Worm (Caenorhabditis elegans) whole organism, L1 larva: Measurements from ENCODE around the gene ZC317.7.

Source experiments
- skn-1 ChIP-seq: fragments of 150-350 bp; optimal IDR thresholded peaks from 2 replicates; lab custom pipeline; 2014; ENCODE audit warnings: missing biosample characterization, missing genetic modification characterization
- snpc-4 ChIP-seq: fragments of 150-350 bp; optimal IDR thresholded peaks from 2 replicates; lab custom pipeline; 2014; ENCODE audit warnings: missing biosample characterization, missing genetic modification characterization

DNA sequence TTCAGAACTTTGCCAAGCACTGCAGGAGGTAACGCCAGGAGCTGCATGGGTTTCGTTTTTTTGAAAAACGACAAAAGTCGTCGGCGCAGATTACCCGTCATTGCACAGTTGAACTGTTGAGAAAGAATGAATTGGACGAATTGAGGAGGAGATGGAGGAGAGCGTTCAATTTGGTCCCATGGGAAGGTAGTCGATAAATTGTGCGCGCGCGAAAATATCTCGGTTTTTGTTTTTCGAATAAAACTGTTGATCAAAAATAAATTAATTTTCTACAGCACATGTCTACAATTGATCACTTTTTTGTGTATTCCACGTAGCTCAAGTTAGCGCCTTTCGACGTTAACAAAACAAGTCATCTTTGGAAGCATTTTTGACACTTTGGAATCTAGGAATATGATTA is 50.9 kb downstream of the ZC317.7 start, which contains the start of gene F08F3.6:
- TF ChIP-seq snpc-4 (tag; lab: Kevin White, UChicago) (no peak), skn-1 (tag; lab: Kevin White, UChicago) (no peak)
